Worm (Caenorhabditis elegans) whole organism, L1 larva: ENCODE results near the gene sru-13.

ENCODE experiments used
- elt-3 ChIP-seq, 6 experiments: fragments of 150-350 bp in 1 of 6; sonication (generic microtip); optimal IDR thresholded peaks; 2 replicates each; lab custom pipeline; 2017 to 2018; ENCODE audit warnings: missing biosample characterization in 6 of 6, missing genetic modification characterization in 6 of 6, inconsistent platforms in 1 of 6
- unc-130 ChIP-seq: fragments of 150-350 bp; optimal IDR thresholded peaks from 2 replicates; lab custom pipeline; 2017; ENCODE audit warnings: missing biosample characterization, missing genetic modification characterization, inconsistent platforms

DNA sequence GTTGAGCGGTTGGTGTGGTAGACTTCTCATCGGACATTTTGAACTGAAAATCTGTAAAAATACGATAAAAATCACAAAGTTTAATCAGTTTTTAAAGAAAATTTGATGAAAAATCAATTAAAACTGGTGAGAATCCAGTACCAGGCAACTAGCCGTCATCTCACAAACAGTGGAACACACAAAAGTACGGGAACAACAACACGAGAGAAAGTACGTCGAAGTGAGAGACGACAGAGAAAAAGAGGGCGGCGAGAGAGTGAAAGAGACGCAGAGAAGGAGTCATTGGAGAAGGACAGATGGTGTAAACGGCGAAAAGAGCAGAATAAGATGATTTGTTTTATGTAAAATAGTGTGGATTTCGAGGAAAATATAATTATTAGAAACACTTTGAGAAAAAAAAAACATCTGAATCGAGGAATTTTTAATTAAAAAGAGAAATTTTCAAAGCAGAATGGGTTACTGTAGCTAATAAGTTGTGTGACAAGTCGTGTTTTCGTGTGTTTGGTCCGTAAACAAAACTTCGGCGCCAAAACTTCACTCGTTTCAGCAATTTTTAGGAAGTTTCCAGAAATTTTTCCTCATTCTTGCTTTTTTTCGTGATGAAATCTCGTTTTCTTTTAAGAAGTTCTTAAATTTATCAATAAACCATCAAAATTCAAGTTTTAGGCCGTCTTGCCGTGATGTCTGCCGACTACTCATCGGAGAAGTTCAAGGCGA is 44.9 kb upstream of the sru-13 start, which contains the start of the genes hsb-1 and let-99:
- TF ChIP-seq elt-3 (tag; optimal IDR thresholded peaks at IDR 0.05; lab: Kevin White, UChicago) (no peak), unc-130 (tag; lab: Kevin White, UChicago) (no peak)
